Fruit fly (Drosophila melanogaster) whole organism, embryonic: ENCODE measurements around the gene CG4278.

Source experiments
- BEAF-32 ChIP-seq: fragments of 200-800 bp; sonication (Bioruptor generic); optimal IDR thresholded peaks from 3 replicates; lab custom pipeline; 2017; ENCODE audit warnings: missing biosample characterization, missing genetic modification characterization, mild to moderate bottlenecking, moderate library complexity, missing genetic modification reagents
- Bdp1 ChIP-seq: fragments of 200-800 bp; sonication (Bioruptor generic); optimal IDR thresholded peaks from 3 replicates; lab custom pipeline; 2016; ENCODE audit warnings: missing biosample characterization, missing genetic modification characterization
- CG10321 ChIP-seq: fragments of 200-800 bp; sonication (Bioruptor generic); IDR thresholded peaks from 2 replicates; pipeline ENCODE4 v1.3.6; 2022; ENCODE audit warnings: missing biosample characterization, missing genetic modification characterization
- CG10565 ChIP-seq: fragments of 200-800 bp; sonication (Bioruptor generic); optimal IDR thresholded peaks from 3 replicates; lab custom pipeline; 2016; ENCODE audit warnings: missing biosample characterization, mild to moderate bottlenecking, missing genetic modification characterization
- CG11695 ChIP-seq: fragments of 200-800 bp; sonication (Bioruptor generic); IDR thresholded peaks from 3 replicates; pipeline ENCODE4 v1.3.6; 2022; ENCODE audit warnings: missing biosample characterization, missing genetic modification characterization
- CG14667 ChIP-seq: fragments of 200-800 bp; sonication (Bioruptor generic); IDR thresholded peaks from 2 replicates; pipeline ENCODE4 v1.3.6; 2022; ENCODE audit warnings: missing biosample characterization, missing genetic modification characterization
- CG15011 ChIP-seq: fragments of 200-800 bp; sonication (Bioruptor generic); optimal IDR thresholded peaks from 3 replicates; lab custom pipeline; 2018; ENCODE audit warnings: missing biosample characterization, mild to moderate bottlenecking, missing genetic modification characterization
- CG15601 ChIP-seq: fragments of 200-800 bp; sonication (Bioruptor generic); optimal IDR thresholded peaks from 3 replicates; lab custom pipeline; 2019; ENCODE audit warnings: missing biosample characterization, mild to moderate bottlenecking, missing genetic modification characterization, moderate library complexity
- CG1647 ChIP-seq: fragments of 200-800 bp; sonication (Bioruptor generic); optimal IDR thresholded peaks from 3 replicates; lab custom pipeline; 2016; ENCODE audit warnings: missing biosample characterization, missing genetic modification characterization
- CG16779 ChIP-seq: fragments of 200-800 bp; sonication (Bioruptor generic); IDR thresholded peaks from 2 replicates; pipeline ENCODE4 v1.3.6; 2022; ENCODE audit warnings: missing biosample characterization, missing genetic modification characterization
- CG18764 ChIP-seq: fragments of 200-800 bp; sonication (Bioruptor generic); optimal IDR thresholded peaks from 3 replicates; lab custom pipeline; 2016; ENCODE audit warnings: missing biosample characterization, missing genetic modification characterization
- CG2202 ChIP-seq: fragments of 200-800 bp; sonication (Bioruptor generic); optimal IDR thresholded peaks from 2 replicates; lab custom pipeline; 2018; ENCODE audit warnings: missing biosample characterization, mild to moderate bottlenecking, missing genetic modification characterization
- CG3726 ChIP-seq: fragments of 200-800 bp; sonication (Bioruptor generic); IDR thresholded peaks from 3 replicates; pipeline ENCODE4, ENCODE4 v1.3.6; 2022; ENCODE audit warnings: missing biosample characterization, missing genetic modification characterization
- CG4707 ChIP-seq: fragments of 200-800 bp; sonication (Bioruptor generic); optimal IDR thresholded peaks from 2 replicates; lab custom pipeline; 2018; ENCODE audit warnings: missing biosample characterization, mild to moderate bottlenecking, missing genetic modification characterization, moderate library complexity
- CG4730 ChIP-seq: fragments of 200-800 bp; sonication (Bioruptor generic); IDR thresholded peaks from 2 replicates; pipeline ENCODE4 v1.3.6; 2022; ENCODE audit warnings: missing biosample characterization, missing genetic modification characterization
- CG6765 ChIP-seq: fragments of 200-800 bp; sonication (Bioruptor generic); optimal IDR thresholded peaks from 3 replicates; lab custom pipeline; 2017; ENCODE audit warnings: missing biosample characterization, mild to moderate bottlenecking, missing genetic modification characterization
- CG7271 ChIP-seq: fragments of 200-800 bp; sonication (Bioruptor generic); optimal IDR thresholded peaks from 2 replicates; lab custom pipeline; 2018; ENCODE audit warnings: missing biosample characterization, mild to moderate bottlenecking, missing genetic modification characterization, moderate library complexity
- CG7987 ChIP-seq: fragments of 200-800 bp; sonication (Bioruptor generic); optimal IDR thresholded peaks from 2 replicates; lab custom pipeline; 2018; ENCODE audit warnings: missing biosample characterization, mild to moderate bottlenecking, missing genetic modification characterization, moderate library complexity
- CG8281 ChIP-seq: fragments of 200-800 bp; sonication (Bioruptor generic); optimal IDR thresholded peaks from 2 replicates; lab custom pipeline; 2018; ENCODE audit warnings: missing biosample characterization, mild to moderate bottlenecking, missing genetic modification characterization, moderate library complexity
- CG8944 ChIP-seq: fragments of 200-800 bp; sonication (Bioruptor generic); optimal IDR thresholded peaks from 3 replicates; lab custom pipeline; 2016; ENCODE audit warnings: missing biosample characterization, missing genetic modification characterization
- Dbx ChIP-seq: fragments of 200-800 bp; sonication (Bioruptor generic); IDR thresholded peaks from 3 replicates; pipeline ENCODE4 v1.3.6; 2022; ENCODE audit warnings: missing biosample characterization, missing genetic modification characterization
- Dip2 ChIP-seq: fragments of 200-800 bp; sonication (Bioruptor generic); IDR thresholded peaks from 2 replicates; pipeline ENCODE4 v1.3.6; 2022; ENCODE audit warnings: missing biosample characterization, missing genetic modification characterization
- Doc3 ChIP-seq: fragments of 200-800 bp; sonication (Bioruptor generic); IDR thresholded peaks from 3 replicates; pipeline ENCODE4 v1.3.6; 2022; ENCODE audit warnings: missing biosample characterization, missing genetic modification characterization; ENCODE audit not compliant: partially characterized antibody
- ERR ChIP-seq: fragments of 200-800 bp; sonication (Bioruptor generic); optimal IDR thresholded peaks from 2 replicates; lab custom pipeline; 2016; ENCODE audit warnings: missing biosample characterization, missing genetic modification characterization
- Fer1 ChIP-seq: fragments of 200-800 bp; sonication (Bioruptor generic); optimal IDR thresholded peaks from 2 replicates; lab custom pipeline; 2017; ENCODE audit warnings: missing biosample characterization, mild to moderate bottlenecking, missing genetic modification characterization
- Fer2 ChIP-seq: fragments of 200-800 bp; sonication (Bioruptor generic); optimal IDR thresholded peaks from 2 replicates; lab custom pipeline; 2018; ENCODE audit warnings: missing biosample characterization, mild to moderate bottlenecking, missing genetic modification characterization, moderate library complexity
- H15 ChIP-seq: fragments of 200-800 bp; sonication (Bioruptor generic); IDR thresholded peaks from 3 replicates; pipeline ENCODE4 v1.3.6; 2022; ENCODE audit warnings: missing biosample characterization, missing genetic modification characterization
- HLH54F ChIP-seq: fragments of 200-800 bp; sonication (Bioruptor generic); optimal IDR thresholded peaks from 3 replicates; lab custom pipeline; 2016; ENCODE audit warnings: missing biosample characterization, missing genetic modification characterization
- Hr39 ChIP-seq: fragments of >200 bp; optimal IDR thresholded peaks from 2 replicates; lab custom pipeline; 2017
- Max ChIP-seq: fragments of 200-800 bp; sonication (Bioruptor generic); optimal IDR thresholded peaks from 2 replicates; lab custom pipeline; 2016; ENCODE audit warnings: missing biosample characterization, mild to moderate bottlenecking, missing genetic modification characterization
- Neu2 ChIP-seq: fragments of 200-800 bp; sonication (Bioruptor generic); optimal IDR thresholded peaks from 3 replicates; lab custom pipeline; 2016; ENCODE audit warnings: missing biosample characterization, missing genetic modification characterization, borderline replicate concordance
- NfI ChIP-seq: fragments of 200-800 bp; sonication (Bioruptor generic); optimal IDR thresholded peaks from 3 replicates; lab custom pipeline; 2018; ENCODE audit warnings: missing biosample characterization, mild to moderate bottlenecking, missing genetic modification characterization, moderate library complexity
- Poxn ChIP-seq: fragments of 200-800 bp; sonication (Bioruptor generic); IDR thresholded peaks from 2 replicates; pipeline ENCODE4 v1.3.6; 2022; ENCODE audit warnings: missing biosample characterization, missing genetic modification characterization
- dysf ChIP-seq: fragments of 200-800 bp; sonication (Bioruptor generic); IDR thresholded peaks from 3 replicates; pipeline ENCODE4 v1.3.6; 2022; ENCODE audit warnings: missing biosample characterization, missing genetic modification characterization
- fd96Cb ChIP-seq: fragments of 200-800 bp; sonication (Bioruptor generic); optimal IDR thresholded peaks from 2 replicates; lab custom pipeline; 2018; ENCODE audit warnings: missing biosample characterization, mild to moderate bottlenecking, missing genetic modification characterization, moderate library complexity
- fu2 ChIP-seq: fragments of 200-800 bp; sonication (Bioruptor generic); optimal IDR thresholded peaks from 2 replicates; lab custom pipeline; 2016; ENCODE audit warnings: missing biosample characterization, missing genetic modification characterization
- h ChIP-seq: fragments of >200 bp; optimal IDR thresholded peaks from 2 replicates; lab custom pipeline; 2017
- hbn ChIP-seq: fragments of 200-800 bp; sonication (Bioruptor generic); IDR thresholded peaks from 2 replicates; pipeline ENCODE4 v1.3.6; 2022; ENCODE audit warnings: missing biosample characterization, missing genetic modification characterization; ENCODE audit not compliant: partially characterized antibody
- kay ChIP-seq: fragments of 200-800 bp; sonication (Bioruptor generic); optimal IDR thresholded peaks from 2 replicates; lab custom pipeline; 2016; ENCODE audit warnings: missing biosample characterization, missing genetic modification characterization
- kni ChIP-seq: fragments of 200-800 bp; sonication (Bioruptor generic); optimal IDR thresholded peaks from 3 replicates; lab custom pipeline; 2017; ENCODE audit warnings: mild to moderate bottlenecking, missing biosample characterization, missing genetic modification reagents, missing genetic modification characterization
- oc ChIP-seq: fragments of 200-800 bp; sonication (Bioruptor generic); optimal IDR thresholded peaks from 2 replicates; lab custom pipeline; 2018; ENCODE audit warnings: missing biosample characterization, mild to moderate bottlenecking, missing genetic modification characterization, moderate library complexity
- pzg ChIP-seq: fragments of 200-800 bp; sonication (Bioruptor generic); optimal IDR thresholded peaks from 3 replicates; lab custom pipeline; 2018; ENCODE audit warnings: missing biosample characterization, mild to moderate bottlenecking, missing genetic modification characterization, moderate library complexity
- repo ChIP-seq: fragments of 200-800 bp; sonication (Bioruptor generic); optimal IDR thresholded peaks from 2 replicates; lab custom pipeline; 2016; ENCODE audit warnings: missing biosample characterization, missing genetic modification characterization
- sc ChIP-seq, 3 experiments: fragments of >200 bp in 2 of 3; fragments of 200-800 bp in 1 of 3; sonication (Bioruptor generic) in 1 of 3; optimal IDR thresholded peaks; 2 replicates in 2 of 3; 3 replicates in 1 of 3; lab custom pipeline; 2017; ENCODE audit warnings: mild to moderate bottlenecking in 1 of 3, missing biosample characterization in 1 of 3, missing genetic modification characterization in 1 of 3, missing genetic modification reagents in 1 of 3
- schlank ChIP-seq: fragments of 200-800 bp; sonication (Bioruptor generic); optimal IDR thresholded peaks from 2 replicates; lab custom pipeline; 2018; ENCODE audit warnings: missing biosample characterization, mild to moderate bottlenecking, missing genetic modification characterization
- seq ChIP-seq: fragments of 200-800 bp; sonication (Bioruptor generic); IDR thresholded peaks from 2 replicates; pipeline ENCODE4 v1.3.6; 2022; ENCODE audit warnings: missing biosample characterization, missing genetic modification characterization
- sna ChIP-seq: fragments of 200-800 bp; sonication (Bioruptor generic); IDR thresholded peaks from 2 replicates; pipeline ENCODE4 v1.3.6; 2022; ENCODE audit warnings: missing biosample characterization, missing genetic modification characterization; ENCODE audit not compliant: partially characterized antibody
- sug ChIP-seq: fragments of 200-800 bp; optimal IDR thresholded peaks from 2 replicates; lab custom pipeline; 2019; ENCODE audit warnings: missing biosample characterization, mild to moderate bottlenecking, missing genetic modification characterization, moderate library complexity
- ttk ChIP-seq: fragments of 200-800 bp; sonication (Bioruptor generic); IDR thresholded peaks from 2 replicates; pipeline ENCODE4 v2.1.2; 2022; ENCODE audit warnings: missing biosample characterization, missing genetic modification characterization
- zen2 ChIP-seq: fragments of 200-800 bp; sonication (Bioruptor generic); IDR thresholded peaks from 3 replicates; pipeline ENCODE4 v1.3.6; 2022; ENCODE audit warnings: missing biosample characterization, missing genetic modification characterization; ENCODE audit not compliant: partially characterized antibody

Gene CG4278

DNA sequence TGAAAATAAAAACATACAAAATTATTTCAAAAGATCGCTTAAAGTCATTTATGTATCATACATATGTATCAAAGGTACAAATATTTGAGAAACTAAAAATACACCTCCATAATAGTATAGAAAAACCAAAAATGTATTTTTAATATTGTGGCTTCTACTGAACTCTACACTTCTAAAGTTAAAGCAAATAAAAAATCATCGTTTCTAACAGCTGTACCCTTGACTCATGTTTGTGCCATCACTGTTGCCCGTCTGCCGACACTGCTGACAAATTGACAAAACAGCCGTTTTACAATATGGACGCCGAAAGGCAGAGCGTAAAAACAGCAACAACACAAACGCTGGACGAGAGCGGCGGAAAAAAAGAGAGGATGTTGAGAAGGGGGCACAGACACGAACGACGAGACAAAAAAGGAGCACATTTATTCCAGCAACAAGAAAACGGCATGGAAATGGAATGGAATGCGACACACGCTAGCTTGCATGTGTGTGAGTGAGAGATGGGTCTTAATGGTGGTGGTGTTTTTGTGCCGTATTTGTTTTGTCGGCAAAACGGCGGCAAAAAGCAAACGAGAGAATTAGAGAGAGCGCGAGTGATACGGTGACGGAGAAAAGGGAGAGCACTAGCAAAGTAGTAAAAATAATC lies 40.4 kb upstream of the CG4278 start (continued):
- peak; percentile 86 for TF ChIP-seq Fer1 (GFP tag; lab: Kevin White, UChicago)
- peak; percentile 79 for TF ChIP-seq fu2 (GFP tag; lab: Kevin White, UChicago)
- peak; percentile 83 for TF ChIP-seq fd96Cb (tag; lab: Kevin White, UChicago)
- TF ChIP-seq Hr39: no peak
- TF ChIP-seq CG4707 (GFP tag; lab: Kevin White, UChicago): peak; percentile 19
- peak; percentile 1 for TF ChIP-seq pzg (GFP tag; lab: Kevin White, UChicago)
- no peak for TF ChIP-seq hbn (GFP tag; lab: Robert Waterston, UW)
- peak; percentile 81 for TF ChIP-seq CG6765 (GFP tag; lab: Kevin White, UChicago)
- no peak for TF ChIP-seq H15 (GFP tag; lab: Robert Waterston, UW)
- no peak for TF ChIP-seq CG10321 (GFP tag; lab: Robert Waterston, UW)
- TF ChIP-seq CG3726 (GFP tag; lab: Robert Waterston, UW): no peak
- peak; percentile 53 for TF ChIP-seq CG8944 (GFP tag; lab: Kevin White, UChicago)
- TF ChIP-seq CG2202 (tag; lab: Kevin White, UChicago): peak; percentile 50
- peak; percentile 81 for TF ChIP-seq NfI (GFP tag; lab: Kevin White, UChicago)
- TF ChIP-seq CG8281: peak; percentile 94
- TF ChIP-seq CG16779 (GFP tag; lab: Robert Waterston, UW): no peak
- TF ChIP-seq Bdp1 (GFP tag; lab: Kevin White, UChicago): peak; percentile 53
- peak; percentile 65 for TF ChIP-seq schlank (tag; lab: Kevin White, UChicago)
- peak; percentile 51 for TF ChIP-seq CG1647 (GFP tag; lab: Kevin White, UChicago)
- TF ChIP-seq repo: peak; percentile 32
- peak; percentile 68 for TF ChIP-seq CG15601 (tag; lab: Kevin White, UChicago)
- no peak for TF ChIP-seq seq (GFP tag; lab: Robert Waterston, UW)
- TF ChIP-seq CG10565 (GFP tag; lab: Kevin White, UChicago): no peak
- peak; percentile 86 for TF ChIP-seq HLH54F (GFP tag; lab: Kevin White, UChicago)
- TF ChIP-seq Max: peak; percentile 66
- TF ChIP-seq CG11695 (GFP tag; lab: Robert Waterston, UW): no peak
- TF ChIP-seq BEAF-32: peak; percentile 49
- TF ChIP-seq sna (GFP tag; lab: Robert Waterston, UW): no peak
- TF ChIP-seq sug (tag; lab: Kevin White, UChicago): peak; percentile 50
- peak; percentile 64 for TF ChIP-seq Fer2 (tag; lab: Kevin White, UChicago)
- no peak for TF ChIP-seq CG14667 (GFP tag; lab: Robert Waterston, UW)
- peak; percentile 69 for TF ChIP-seq CG7987 (GFP tag; lab: Kevin White, UChicago)
- no peak for TF ChIP-seq CG4730 (GFP tag; lab: Robert Waterston, UW)
- TF ChIP-seq Poxn: no peak
- no peak for TF ChIP-seq Dbx (GFP tag; lab: Robert Waterston, UW)
- TF ChIP-seq kay (GFP tag; lab: Kevin White, UChicago): no peak
- no peak for TF ChIP-seq ttk (GFP tag; lab: Robert Waterston, UW)
- TF ChIP-seq CG15011 (GFP tag; lab: Kevin White, UChicago): peak; percentile 81
- TF ChIP-seq sc (optimal IDR thresholded peaks at IDR 0.05; lab: Kevin White, UChicago): no peak
- peak; percentile 68 for TF ChIP-seq sc (GFP tag; optimal IDR thresholded peaks at IDR 0.05; lab: Kevin White, UChicago)
- TF ChIP-seq h: no peak
- TF ChIP-seq oc (tag; lab: Kevin White, UChicago): peak; percentile 48
- TF ChIP-seq Dip2 (GFP tag; lab: Robert Waterston, UW): no peak
- peak; percentile 46 for TF ChIP-seq ERR (GFP tag; lab: Kevin White, UChicago)
- peak; percentile 93 for TF ChIP-seq kni (GFP tag; lab: Kevin White, UChicago)
- TF ChIP-seq Doc3 (GFP tag; lab: Robert Waterston, UW): no peak
- TF ChIP-seq CG18764: peak; percentile 75
- no peak for TF ChIP-seq Neu2 (GFP tag; lab: Kevin White, UChicago)
- peak; percentile 50 for TF ChIP-seq CG7271
- no peak for TF ChIP-seq zen2
- TF ChIP-seq dysf (GFP tag; lab: Robert Waterston, UW): no peak
